Worm (Caenorhabditis elegans): ENCODE results near the gene nhr-93.

nhr-93 gene

DNA sequence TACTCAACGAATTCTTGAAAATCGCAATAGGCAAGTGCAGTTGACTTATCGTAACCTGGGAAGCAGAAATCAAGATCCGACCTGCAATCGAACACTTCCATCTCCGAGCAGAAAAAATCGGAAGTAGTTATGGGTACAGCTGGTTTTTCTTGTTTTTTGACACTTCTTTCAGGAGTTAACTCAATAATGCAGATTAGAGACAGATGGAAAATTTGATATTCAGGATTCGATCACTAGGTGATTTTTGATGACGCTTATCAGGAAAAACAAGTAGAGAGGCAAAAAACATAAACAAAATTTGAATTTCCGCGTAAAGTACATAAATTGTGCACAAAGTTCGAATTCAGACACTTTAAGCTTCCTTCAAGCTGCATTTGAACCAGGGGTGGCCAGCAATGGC lies 10.6 kb upstream of the nhr-93 start, which contains the start of gene srw-130:
Gene srw-130, minus strand, starts transcription at position 101 of the 400 bp plus-strand sequence.
- no peak for TF ChIP-seq ceh-100 (GFP tag; IDR thresholded peaks at IDR 0.05)
- no peak for TF ChIP-seq snpc-3.4 (tag; optimal IDR thresholded peaks at IDR 0.05)
- TF ChIP-seq let-526 (GFP tag; IDR thresholded peaks at IDR 0.05) = no peak
- TF ChIP-seq Y95B8A.8 (GFP tag; IDR thresholded peaks at IDR 0.05) = no peak
- no peak for TF ChIP-seq cebp-1 (GFP tag; IDR thresholded peaks at IDR 0.05)
- TF ChIP-seq cebp-1 (tag; optimal IDR thresholded peaks at IDR 0.05) = no peak
- no peak for TF ChIP-seq mel-28 (tag; optimal IDR thresholded peaks at IDR 0.05; ENCODE audit: borderline replicate concordance)
- TF ChIP-seq zfh-2 (GFP tag; conservative IDR thresholded peaks at IDR 0.05) = no peak
- TF ChIP-seq F22D6.2 (tag; optimal IDR thresholded peaks at IDR 0.05) = no peak
- TF ChIP-seq hlh-12 (tag; optimal IDR thresholded peaks at IDR 0.05) = no peak
- TF ChIP-seq hmg-20 (GFP tag; IDR thresholded peaks at IDR 0.05) = no peak
- TF ChIP-seq F49E8.2 (tag; optimal IDR thresholded peaks at IDR 0.05; ENCODE audit: insufficient read depth) = no peak
- TF ChIP-seq Y56A3A.18 (GFP tag; IDR thresholded peaks at IDR 0.05) = no peak
- no peak for TF ChIP-seq F37B4.10 (GFP tag; IDR thresholded peaks at IDR 0.05)
- no peak for TF ChIP-seq attf-3 (GFP tag; conservative IDR thresholded peaks at IDR 0.05)
- no peak for TF ChIP-seq Y67H2A.10 (GFP tag; conservative IDR thresholded peaks at IDR 0.05)
- no peak for TF ChIP-seq mxl-1 (tag; optimal IDR thresholded peaks at IDR 0.05)
- TF ChIP-seq die-1 (tag; optimal IDR thresholded peaks at IDR 0.05) = no peak
- no peak for TF ChIP-seq ztf-22 (GFP tag; optimal IDR thresholded peaks at IDR 0.05)
- TF ChIP-seq ZK185.1 (tag; optimal IDR thresholded peaks at IDR 0.05; ENCODE audit: poor library complexity, severe bottlenecking) = no peak

DNA sequence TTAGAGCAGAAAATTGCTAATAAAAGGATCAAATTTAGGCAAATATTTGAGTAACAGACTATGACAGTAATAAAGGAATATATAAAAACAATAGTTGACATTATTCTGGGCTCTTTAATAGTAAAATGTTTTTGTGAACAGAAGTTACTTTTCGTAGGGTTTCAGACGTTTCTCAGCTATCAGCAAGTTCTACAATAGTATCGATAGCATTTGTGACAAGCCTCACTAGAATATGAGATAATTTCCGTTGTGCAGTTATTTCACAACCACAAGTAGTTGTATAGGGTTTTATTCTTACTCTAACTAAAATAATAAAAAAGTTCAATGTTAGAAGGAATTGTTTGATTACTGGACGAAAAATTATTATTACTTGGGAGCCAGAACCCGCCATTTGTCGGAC lies 8.3 kb upstream of the nhr-93 start, which contains the start of gene srbc-68:
Gene srbc-68, minus strand, starts transcription at position 101 of the 400 bp plus-strand sequence.
- no peak for TF ChIP-seq egl-18 (GFP tag; IDR thresholded peaks at IDR 0.05)
- no peak for TF ChIP-seq xnd-1 (tag; optimal IDR thresholded peaks at IDR 0.05)
- no peak for TF ChIP-seq ztf-3 (GFP tag; optimal IDR thresholded peaks at IDR 0.05)
- TF ChIP-seq attf-6 (GFP tag; IDR thresholded peaks at IDR 0.05) = no peak
- TF ChIP-seq madf-8 (GFP tag; conservative IDR thresholded peaks at IDR 0.05) = no peak
- TF ChIP-seq die-1 (tag; optimal IDR thresholded peaks at IDR 0.05) = no peak
- TF ChIP-seq hrde-1 (tag; optimal IDR thresholded peaks at IDR 0.05; ENCODE audit: borderline replicate concordance) = no peak
- TF ChIP-seq ztf-22 (GFP tag; optimal IDR thresholded peaks at IDR 0.05) = no peak

DNA sequence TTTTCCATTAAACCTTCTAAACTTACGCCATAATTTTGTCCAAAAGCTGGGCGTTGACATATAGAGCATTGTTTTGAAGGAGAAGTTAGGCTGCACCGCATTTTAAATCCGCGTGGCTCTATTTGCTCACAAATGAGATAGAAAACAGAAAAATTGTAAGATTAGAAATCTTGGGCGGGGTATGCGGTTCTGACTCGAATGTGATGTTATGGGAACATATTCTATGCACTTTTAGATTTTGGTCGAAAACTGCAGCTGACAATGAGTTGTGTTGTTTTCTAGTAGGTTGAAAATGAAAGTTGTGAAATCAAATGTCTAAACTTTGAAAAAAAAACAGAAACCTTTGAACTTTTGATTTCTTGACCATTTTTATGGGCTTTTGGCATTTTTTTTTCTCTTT lies 5.1 kb upstream of the nhr-93 start, which contains the start of gene nhr-222:
Gene nhr-222, minus strand, starts transcription at position 101 of the 400 bp plus-strand sequence.
- no peak for TF ChIP-seq ceh-27 (GFP tag; optimal IDR thresholded peaks at IDR 0.05)

DNA sequence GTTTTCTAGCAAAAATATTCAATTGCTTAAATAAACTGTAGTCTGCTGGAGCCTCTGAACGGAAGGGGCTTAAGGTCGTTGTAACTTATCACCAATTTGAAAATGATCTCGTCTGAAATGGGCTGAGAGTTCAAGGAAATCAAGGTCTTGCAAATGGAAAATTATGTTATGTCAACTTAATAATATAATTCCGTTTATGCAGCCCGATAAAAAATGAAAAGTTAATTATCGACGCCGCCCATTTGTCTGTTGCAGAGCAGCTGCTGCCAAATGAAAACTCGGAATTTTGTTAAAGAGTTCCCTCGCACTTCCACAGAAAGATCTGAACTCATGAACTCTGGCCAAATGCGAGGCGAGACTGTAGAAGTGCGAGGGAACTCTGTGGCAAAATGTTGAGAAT lies 2.9 kb upstream of the nhr-93 start, which contains the start of gene srbc-67:
Gene srbc-67, minus strand, starts transcription at position 101 of the 400 bp plus-strand sequence.
- TF ChIP-seq ceh-100 (GFP tag; IDR thresholded peaks at IDR 0.05) = no peak
- TF ChIP-seq F57C9.4 (tag; optimal IDR thresholded peaks at IDR 0.05) = no peak
- TF ChIP-seq madf-8 (GFP tag; conservative IDR thresholded peaks at IDR 0.05) = no peak
- TF ChIP-seq F33H1.4 (GFP tag; IDR thresholded peaks at IDR 0.05) = no peak
- TF ChIP-seq Y53G8AR.9 (GFP tag; conservative IDR thresholded peaks at IDR 0.05) = no peak
- no peak for TF ChIP-seq aptf-3 (GFP tag; IDR thresholded peaks at IDR 0.05)
- no peak for TF ChIP-seq ztf-18 (tag; optimal IDR thresholded peaks at IDR 0.05)
- no peak for TF ChIP-seq F57A8.1 (GFP tag; optimal IDR thresholded peaks at IDR 0.05)
- TF ChIP-seq B0261.1 (tag; optimal IDR thresholded peaks at IDR 0.05) = no peak
- TF ChIP-seq sea-2 (GFP tag; IDR thresholded peaks at IDR 0.05) = no peak
- no peak for TF ChIP-seq nfya-1 (tag; optimal IDR thresholded peaks at IDR 0.05; ENCODE audit: borderline replicate concordance, insufficient read depth)
- no peak for TF ChIP-seq atf-7 (tag; optimal IDR thresholded peaks at IDR 0.05)
- TF ChIP-seq repo-1 (tag; optimal IDR thresholded peaks at IDR 0.05) = no peak
- no peak for TF ChIP-seq snpc-3.4 (tag; optimal IDR thresholded peaks at IDR 0.05)
- TF ChIP-seq hrde-1 (tag; optimal IDR thresholded peaks at IDR 0.05; ENCODE audit: borderline replicate concordance) = no peak
- TF ChIP-seq Y53F4B.3 (GFP tag; IDR thresholded peaks at IDR 0.05) = no peak
- TF ChIP-seq rpc-1 (optimal IDR thresholded peaks at IDR 0.05) = no peak
- TF ChIP-seq rpc-1 (tag; optimal IDR thresholded peaks at IDR 0.05) = no peak
- no peak for TF ChIP-seq ztf-6 (GFP tag; IDR thresholded peaks at IDR 0.05)
